Worm (Caenorhabditis elegans): ENCODE results near the gene C50F4.9.

Gene C50F4.9

DNA sequence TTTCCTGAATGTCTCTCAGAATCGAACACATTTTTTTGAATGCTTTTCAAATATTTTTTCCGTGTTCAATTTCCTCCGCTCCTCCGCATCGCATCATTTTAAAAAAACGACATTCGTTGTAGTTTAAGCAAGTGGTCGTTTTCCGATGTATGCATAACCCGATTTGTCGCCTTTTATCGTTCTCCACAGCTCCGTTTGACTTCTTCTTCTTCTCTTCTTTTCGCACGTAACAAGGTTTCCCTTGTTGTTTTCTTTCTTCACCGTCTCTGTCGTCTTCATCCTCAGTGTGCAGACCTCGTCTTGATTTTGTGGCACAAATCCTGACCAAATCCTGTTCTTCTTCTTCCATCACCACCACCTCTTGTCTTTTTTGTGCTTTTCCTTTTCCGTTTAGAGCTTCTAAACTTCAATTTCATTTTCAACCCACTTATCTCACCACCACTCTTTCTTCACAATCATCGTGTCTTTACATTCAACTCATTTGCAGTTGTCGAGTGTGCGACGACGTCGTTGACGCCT lies 40.2 kb downstream of the C50F4.9 start, which contains the start of gene K06A4.2:
Gene K06A4.2 (plus strand): TSS at position 469 of the 519 bp plus-strand sequence.
- TF ChIP-seq ceh-39 (tag; optimal IDR thresholded peaks at IDR 0.05) (no peak), bed-3 (GFP tag; optimal IDR thresholded peaks at IDR 0.05) (no peak), elt-3 (tag; optimal IDR thresholded peaks at IDR 0.05) (no peak), hlh-1 (tag; optimal IDR thresholded peaks at IDR 0.05) (no peak), sem-2 (GFP tag; optimal IDR thresholded peaks at IDR 0.05) (no peak), cnd-1 (tag; optimal IDR thresholded peaks at IDR 0.05) (no peak), lin-13 (tag; optimal IDR thresholded peaks at IDR 0.05) (no peak), nhr-12 (tag; optimal IDR thresholded peaks at IDR 0.05) (no peak), mab-5 (tag; optimal IDR thresholded peaks at IDR 0.05) (no peak), zip-8 (tag; optimal IDR thresholded peaks at IDR 0.05) (no peak), snpc-4 (tag; optimal IDR thresholded peaks at IDR 0.05) (no peak), blmp-1 (tag; optimal IDR thresholded peaks at IDR 0.05) (no peak), tbx-8 (GFP tag; optimal IDR thresholded peaks at IDR 0.05) (no peak), nhr-237 (tag; optimal IDR thresholded peaks at IDR 0.05) (no peak), unc-39 (tag; optimal IDR thresholded peaks at IDR 0.05) (no peak), ham-2 (GFP tag; optimal IDR thresholded peaks at IDR 0.05) (no peak), lsy-2 (tag; optimal IDR thresholded peaks at IDR 0.05) (no peak), elt-1 (tag; optimal IDR thresholded peaks at IDR 0.05; ENCODE audit: borderline replicate concordance, insufficient read depth) (no peak)

DNA sequence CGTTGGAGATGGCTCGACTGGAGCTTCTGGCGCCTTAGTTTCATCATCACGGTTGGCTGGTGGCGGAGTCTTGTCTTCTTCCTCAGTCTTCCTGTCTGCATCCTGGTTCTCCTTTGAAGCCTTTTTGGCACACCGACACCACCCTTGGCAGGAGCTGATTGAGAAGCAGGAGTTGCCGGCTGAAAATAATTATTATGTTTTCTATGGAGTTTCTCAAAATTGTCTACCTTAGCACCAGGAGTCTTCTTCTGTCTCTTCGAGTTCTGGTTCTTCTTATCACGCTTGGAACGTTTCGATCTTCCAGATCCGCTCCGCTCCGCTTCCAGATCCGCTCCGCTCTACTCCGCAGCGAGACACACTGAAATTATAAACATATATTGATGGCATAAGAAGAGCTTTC lies 43.4 kb downstream of the C50F4.9 start, which contains the start of gene K06A4.6:
Gene K06A4.6 (minus strand): TSS at position 101 of the 400 bp plus-strand sequence.
- TF ChIP-seq ces-1 (GFP tag; optimal IDR thresholded peaks at IDR 0.05), result no peak
- no peak for TF ChIP-seq nhr-237 (tag; optimal IDR thresholded peaks at IDR 0.05)
- no peak for TF ChIP-seq elt-3 (tag; optimal IDR thresholded peaks at IDR 0.05)
- no peak for TF ChIP-seq nhr-76 (tag; optimal IDR thresholded peaks at IDR 0.05)
- no peak for TF ChIP-seq snpc-4 (tag; optimal IDR thresholded peaks at IDR 0.05)
- TF ChIP-seq mab-5 (tag; optimal IDR thresholded peaks at IDR 0.05), result no peak
- TF ChIP-seq sptf-1 (tag; optimal IDR thresholded peaks at IDR 0.05), result no peak
- TF ChIP-seq blmp-1 (tag; optimal IDR thresholded peaks at IDR 0.05), result no peak
- no peak for TF ChIP-seq ceh-43 (GFP tag; optimal IDR thresholded peaks at IDR 0.05)
- no peak for TF ChIP-seq mep-1 (tag; optimal IDR thresholded peaks at IDR 0.05)
- no peak for TF ChIP-seq nhr-28 (tag; optimal IDR thresholded peaks at IDR 0.05)

DNA sequence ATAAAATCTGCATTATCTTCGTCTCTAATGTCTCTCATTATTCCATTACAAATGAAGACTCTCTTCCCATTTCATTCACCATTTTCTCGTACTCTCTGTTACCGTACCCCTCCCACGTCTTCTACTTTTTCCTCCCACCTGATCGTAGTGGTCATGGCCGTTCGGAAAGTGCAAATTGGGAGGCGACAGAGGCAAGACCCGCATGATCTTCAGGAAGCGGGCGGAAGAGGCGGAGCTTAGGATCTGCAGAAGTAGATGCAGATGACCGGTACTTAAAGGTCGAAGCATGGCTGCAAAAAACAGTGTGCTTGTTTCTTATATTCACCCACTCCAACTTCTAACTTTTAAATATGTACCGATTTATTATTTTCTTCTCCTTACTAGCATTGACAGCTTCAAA lies 46.1 kb downstream of the C50F4.9 start, which contains the start of gene nas-3:
Gene nas-3 (plus strand): TSS at position 301 of the 400 bp plus-strand sequence.
- no peak for TF ChIP-seq tbx-8 (GFP tag; optimal IDR thresholded peaks at IDR 0.05)
- TF ChIP-seq bed-3 (GFP tag; optimal IDR thresholded peaks at IDR 0.05), result no peak
- no peak for TF ChIP-seq nhr-12 (tag; optimal IDR thresholded peaks at IDR 0.05)
- TF ChIP-seq zip-8 (tag; optimal IDR thresholded peaks at IDR 0.05), result no peak
- TF ChIP-seq sem-2 (GFP tag; optimal IDR thresholded peaks at IDR 0.05), result no peak
- no peak for TF ChIP-seq unc-120 (tag; optimal IDR thresholded peaks at IDR 0.05; ENCODE audit: poor library complexity, severe bottlenecking)
- TF ChIP-seq blmp-1 (tag; optimal IDR thresholded peaks at IDR 0.05), result no peak
- TF ChIP-seq lin-32 (GFP tag; optimal IDR thresholded peaks at IDR 0.05), result no peak
- TF ChIP-seq pha-4 (tag; optimal IDR thresholded peaks at IDR 0.05), result no peak
- TF ChIP-seq cnd-1 (tag; optimal IDR thresholded peaks at IDR 0.05), result no peak
- no peak for TF ChIP-seq M03D4.4 (tag; optimal IDR thresholded peaks at IDR 0.05)
- no peak for TF ChIP-seq unc-39 (tag; optimal IDR thresholded peaks at IDR 0.05)
- no peak for TF ChIP-seq ztf-11 (tag; optimal IDR thresholded peaks at IDR 0.05)
- no peak for TF ChIP-seq nhr-76 (tag; optimal IDR thresholded peaks at IDR 0.05)
- no peak for TF ChIP-seq hlh-1 (tag; optimal IDR thresholded peaks at IDR 0.05)
- TF ChIP-seq snpc-4 (tag; optimal IDR thresholded peaks at IDR 0.05), result no peak
- no peak for TF ChIP-seq flh-1 (GFP tag; optimal IDR thresholded peaks at IDR 0.05)
- TF ChIP-seq nhr-237 (tag; optimal IDR thresholded peaks at IDR 0.05), result no peak
- TF ChIP-seq elt-3 (tag; optimal IDR thresholded peaks at IDR 0.05), result no peak
- no peak for TF ChIP-seq mls-2 (tag; optimal IDR thresholded peaks at IDR 0.05)

DNA sequence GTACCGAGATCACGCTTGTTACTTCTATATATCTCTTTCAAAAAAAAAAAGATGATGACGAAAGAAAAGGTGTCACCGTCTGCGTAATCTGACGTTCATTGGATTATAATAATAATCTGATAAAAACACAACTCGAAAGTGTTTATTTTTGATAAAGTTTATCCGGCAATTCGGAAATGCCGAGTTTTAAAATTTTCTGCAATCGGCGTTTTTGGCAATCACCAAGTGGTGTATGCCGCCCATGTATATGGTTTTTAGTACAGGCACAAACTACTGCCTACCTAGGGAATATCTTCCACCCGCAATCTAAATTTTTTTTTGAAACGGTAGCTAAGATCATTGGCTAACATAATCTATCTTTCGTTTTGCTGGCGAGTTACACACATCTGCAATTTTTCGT lies 50.1 kb downstream of the C50F4.9 start:
- TF ChIP-seq lin-32 (GFP tag; optimal IDR thresholded peaks at IDR 0.05), result no peak
- no peak for TF ChIP-seq ceh-83 (GFP tag; optimal IDR thresholded peaks at IDR 0.05)
- no peak for TF ChIP-seq nhr-2 (tag; optimal IDR thresholded peaks at IDR 0.05)
- no peak for TF ChIP-seq tbx-8 (GFP tag; optimal IDR thresholded peaks at IDR 0.05)
- TF ChIP-seq lsy-2 (tag; optimal IDR thresholded peaks at IDR 0.05), result no peak
- TF ChIP-seq nhr-28 (tag; optimal IDR thresholded peaks at IDR 0.05), result no peak
- no peak for TF ChIP-seq ces-1 (GFP tag; optimal IDR thresholded peaks at IDR 0.05)
- no peak for TF ChIP-seq sptf-1 (tag; optimal IDR thresholded peaks at IDR 0.05)
- no peak for TF ChIP-seq mep-1 (tag; optimal IDR thresholded peaks at IDR 0.05)

All from whole organism, mixed stage, embryonic.